Fruit fly (Drosophila melanogaster): ENCODE data around the gene CG13032.

CG13032 gene

DNA sequence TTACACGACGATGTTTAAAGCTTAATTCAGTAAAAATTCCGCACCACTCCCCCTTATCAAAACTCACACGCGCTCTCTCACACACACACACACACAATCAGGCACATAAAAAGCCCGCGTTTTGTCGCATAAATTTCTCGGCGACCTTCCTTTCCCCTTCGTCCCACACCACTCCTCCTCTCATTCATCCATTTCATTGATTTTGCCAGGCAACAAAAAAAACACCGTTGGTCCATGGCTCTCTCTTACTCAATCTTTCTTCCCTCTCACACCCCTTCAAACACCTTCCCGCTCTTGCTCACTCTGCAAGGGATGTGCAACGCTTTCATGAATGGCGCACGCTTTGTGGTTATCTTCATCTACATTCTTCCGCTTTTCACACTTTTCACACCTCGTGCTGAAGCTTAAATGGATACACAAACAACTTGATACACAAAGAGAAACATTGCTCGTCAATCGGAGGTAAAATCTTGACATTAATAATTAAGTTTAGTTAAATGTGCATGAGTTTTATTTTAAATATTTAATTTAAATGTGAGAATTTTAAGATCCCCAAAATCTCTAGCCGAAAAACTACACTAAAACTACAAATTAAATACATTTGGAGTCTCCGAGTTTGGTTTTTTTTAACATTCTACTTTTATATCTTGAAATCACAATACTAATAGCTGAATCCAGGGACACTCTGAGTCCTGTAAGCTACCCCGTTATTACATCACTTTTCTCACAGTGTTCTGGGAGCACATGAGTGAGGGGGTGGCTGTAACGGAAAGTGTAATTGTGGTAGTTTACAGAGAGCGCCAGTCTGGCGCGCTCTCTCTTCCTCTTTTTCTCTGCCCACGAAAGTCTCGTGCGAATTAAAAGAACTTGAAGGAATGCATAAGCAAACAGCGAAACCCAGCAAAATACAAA, 13.5 kb upstream of the CG13032 start (continued):
- TF ChIP-seq cyc (GFP tag; optimal IDR thresholded peaks at IDR 0.05): peak; percentile 96
- peak; percentile 95 for TF ChIP-seq eg (GFP tag; IDR thresholded peaks at IDR 0.05)
- peak; percentile 98 for TF ChIP-seq CG8119 (GFP tag; IDR thresholded peaks at IDR 0.05)
- TF ChIP-seq CG1621 (tag; optimal IDR thresholded peaks at IDR 0.05): peak; percentile 91
- TF ChIP-seq Smox (GFP tag; optimal IDR thresholded peaks at IDR 0.05): peak; percentile 92
- peak; percentile 97 for TF ChIP-seq CG10631 (GFP tag; optimal IDR thresholded peaks at IDR 0.05)
- peak; percentile 97 for TF ChIP-seq topi (GFP tag; optimal IDR thresholded peaks at IDR 0.05)
- peak; percentile 98 for TF ChIP-seq spab (GFP tag; optimal IDR thresholded peaks at IDR 0.05)
- TF ChIP-seq Ets21C (GFP tag; optimal IDR thresholded peaks at IDR 0.05): peak; percentile 92
- TF ChIP-seq pdm3 (GFP tag; optimal IDR thresholded peaks at IDR 0.05): peak; percentile 97
- TF ChIP-seq fd59A (GFP tag; optimal IDR thresholded peaks at IDR 0.05): peak; percentile 96
- peak; percentile 96 for TF ChIP-seq CG6792 (GFP tag; optimal IDR thresholded peaks at IDR 0.05)
- peak; percentile 98 for TF ChIP-seq CG10669 (GFP tag; optimal IDR thresholded peaks at IDR 0.05)
- peak; percentile 98 for TF ChIP-seq CG6276 (GFP tag; optimal IDR thresholded peaks at IDR 0.05)
- peak; percentile 96 for TF ChIP-seq CG8632 (GFP tag; optimal IDR thresholded peaks at IDR 0.05)
- TF ChIP-seq CG3919 (GFP tag; optimal IDR thresholded peaks at IDR 0.05): peak; percentile 98
- peak; percentile 97 for TF ChIP-seq CG15336 (GFP tag; IDR thresholded peaks at IDR 0.05)
- peak; percentile 93 for TF ChIP-seq CG8319 (GFP tag; optimal IDR thresholded peaks at IDR 0.05)
- TF ChIP-seq CG6808 (GFP tag; optimal IDR thresholded peaks at IDR 0.05): peak; percentile 96
- peak; percentile 96 for TF ChIP-seq Eip75B (GFP tag; optimal IDR thresholded peaks at IDR 0.05)
- peak; percentile 97 for TF ChIP-seq Hr4 (GFP tag; optimal IDR thresholded peaks at IDR 0.05)
- TF ChIP-seq lz (GFP tag; optimal IDR thresholded peaks at IDR 0.05): peak; percentile 95
- TF ChIP-seq CG11294 (GFP tag; IDR thresholded peaks at IDR 0.05): peak; percentile 91
- peak; percentile 89 for TF ChIP-seq Blimp-1 (GFP tag; optimal IDR thresholded peaks at IDR 0.05)
- peak; percentile 94 for TF ChIP-seq Sox14 (GFP tag; optimal IDR thresholded peaks at IDR 0.05)

DNA sequence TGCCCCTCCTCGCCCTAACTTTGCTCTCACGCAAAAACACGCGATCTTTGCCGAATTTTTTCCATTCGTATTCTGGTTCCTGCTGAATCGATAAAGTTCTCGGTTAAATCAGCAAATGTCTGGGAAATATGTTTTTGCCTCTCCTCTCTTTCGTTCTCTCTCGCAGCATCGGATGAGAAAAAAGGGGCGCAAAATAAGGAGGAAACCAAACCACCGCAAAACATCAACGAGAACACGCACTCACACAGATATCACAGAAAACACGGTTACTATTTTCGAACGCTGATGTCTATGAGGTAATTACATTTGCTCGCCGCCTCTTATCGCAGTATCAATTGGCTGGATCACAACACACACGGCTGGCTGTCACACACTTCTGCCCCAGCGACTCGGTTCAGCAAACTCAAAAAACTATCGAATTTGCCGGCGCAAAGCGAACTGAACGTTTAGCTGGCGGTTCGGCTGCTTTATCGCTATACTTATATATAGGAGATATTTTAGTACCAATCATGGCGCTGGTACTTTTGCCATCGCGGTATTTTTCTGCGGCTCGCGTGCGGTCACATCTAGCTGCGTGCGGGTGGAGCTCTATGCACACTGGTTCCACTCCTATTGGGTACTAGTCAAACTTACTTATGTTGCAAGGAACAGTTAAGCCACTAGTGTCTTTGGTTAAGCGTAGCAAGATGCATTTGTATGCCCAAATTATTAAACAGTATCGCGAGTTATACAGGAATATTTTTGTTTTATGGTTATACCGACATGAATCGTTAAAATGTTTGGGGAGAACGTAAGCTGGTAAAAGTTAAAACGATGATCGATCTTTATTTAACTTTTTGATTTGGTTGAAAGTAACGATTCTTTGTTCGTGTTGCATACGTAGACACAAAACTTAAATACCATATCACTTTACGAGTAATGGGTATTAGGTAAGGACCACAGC, 12.3 kb upstream of the CG13032 start, which contains the start of gene Baldspot:
Gene Baldspot (minus strand): TSS at position 449 of the 943 bp plus-strand sequence.
- TF ChIP-seq CG8632 (GFP tag; optimal IDR thresholded peaks at IDR 0.05) (no peak), CG6854 (GFP tag; optimal IDR thresholded peaks at IDR 0.05) (peak; percentile 49), CG10669 (GFP tag; optimal IDR thresholded peaks at IDR 0.05) (peak; percentile 89), Met (GFP tag; optimal IDR thresholded peaks at IDR 0.05) (peak; percentile 45), pdm3 (GFP tag; optimal IDR thresholded peaks at IDR 0.05) (peak; percentile 64), Ets96B (tag; optimal IDR thresholded peaks at IDR 0.05) (peak; percentile 86), CG10631 (GFP tag; optimal IDR thresholded peaks at IDR 0.05) (peak; percentile 69), CG11902 (GFP tag; optimal IDR thresholded peaks at IDR 0.05) (peak; percentile 20), lz (GFP tag; optimal IDR thresholded peaks at IDR 0.05) (peak; percentile 68), salr (GFP tag; optimal IDR thresholded peaks at IDR 0.05) (peak in 1 of 2 experiments; percentile 1), CG6276 (GFP tag; optimal IDR thresholded peaks at IDR 0.05) (peak; percentile 87), Sox102F (GFP tag; optimal IDR thresholded peaks at IDR 0.05) (peak; percentile 60), vri (GFP tag; optimal IDR thresholded peaks at IDR 0.05) (peak; percentile 83), Hr39 (GFP tag; optimal IDR thresholded peaks at IDR 0.05) (peak; percentile 48), Blimp-1 (GFP tag; optimal IDR thresholded peaks at IDR 0.05) (peak; percentile 40), CG31627 (GFP tag; optimal IDR thresholded peaks at IDR 0.05) (peak; percentile 38), achi (GFP tag; optimal IDR thresholded peaks at IDR 0.05) (peak; percentile 62), CG3032 (tag; optimal IDR thresholded peaks at IDR 0.05) (peak; percentile 79), Sox15 (GFP tag; optimal IDR thresholded peaks at IDR 0.05) (peak; percentile 8), CG6808 (GFP tag; optimal IDR thresholded peaks at IDR 0.05) (peak; percentile 82), CG16779 (tag; optimal IDR thresholded peaks at IDR 0.05) (peak; percentile 66), eg (GFP tag; IDR thresholded peaks at IDR 0.05) (peak; percentile 75), Hr4 (GFP tag; optimal IDR thresholded peaks at IDR 0.05) (peak; percentile 67), CG8119 (GFP tag; IDR thresholded peaks at IDR 0.05) (peak; percentile 66; the same call in 1 of the 3 replicates), ss (GFP tag; optimal IDR thresholded peaks at IDR 0.05) (peak; percentile 69 to 84), Ets21C (GFP tag; optimal IDR thresholded peaks at IDR 0.05) (peak; percentile 58), CG15336 (GFP tag; IDR thresholded peaks at IDR 0.05) (peak; percentile 52), Eip75B (GFP tag; optimal IDR thresholded peaks at IDR 0.05) (peak; percentile 71), fkh (GFP tag; optimal IDR thresholded peaks at IDR 0.05) (peak; percentile 23), CG11294 (GFP tag; IDR thresholded peaks at IDR 0.05) (peak; percentile 11; the same call in 1 of the 2 replicates), CG4318 (GFP tag; optimal IDR thresholded peaks at IDR 0.05) (peak; percentile 52), CG9139 (GFP tag; optimal IDR thresholded peaks at IDR 0.05) (peak; percentile 63), Sox14 (GFP tag; optimal IDR thresholded peaks at IDR 0.05) (peak; percentile 68)
